Worm (Caenorhabditis elegans) whole organism, L3 larva: Measurements from ENCODE around the gene Y97E10AR.6.

Source experiments
- ceh-9 ChIP-seq: sonication (generic microtip); optimal IDR thresholded peaks from 2 replicates; lab custom pipeline; 2018; ENCODE audit warnings: missing biosample characterization, missing genetic modification characterization
- egl-27 ChIP-seq: sonication (generic microtip); optimal IDR thresholded peaks from 4 replicates; lab custom pipeline; 2017; ENCODE audit warnings: missing biosample characterization, missing genetic modification reagents, missing genetic modification characterization
- fkh-10 ChIP-seq: sonication (generic microtip); optimal IDR thresholded peaks from 2 replicates; lab custom pipeline; 2017; ENCODE audit warnings: missing biosample characterization, missing genetic modification reagents, missing genetic modification characterization
- jun-1 ChIP-seq: fragments of 150-350 bp; optimal IDR thresholded peaks from 2 replicates; lab custom pipeline; 2014; ENCODE audit warnings: missing biosample characterization, missing genetic modification reagents, missing genetic modification characterization
- nhr-77 ChIP-seq: fragments of 150-350 bp; optimal IDR thresholded peaks from 2 replicates; lab custom pipeline; 2014; ENCODE audit warnings: missing biosample characterization, missing genetic modification characterization
- pha-4 ChIP-seq: fragments of 150-350 bp; optimal IDR thresholded peaks from 2 replicates; lab custom pipeline; 2014; ENCODE audit warnings: missing biosample characterization, missing genetic modification reagents, missing genetic modification characterization
- snpc-4 ChIP-seq: fragments of 150-350 bp; optimal IDR thresholded peaks from 2 replicates; lab custom pipeline; 2014; ENCODE audit warnings: missing biosample characterization, missing genetic modification characterization
- tbx-2 ChIP-seq: sonication (generic microtip); optimal IDR thresholded peaks from 2 replicates; lab custom pipeline; 2016; ENCODE audit warnings: mild to moderate bottlenecking, missing genetic modification characterization, missing compliant biosample characterization
- unc-62 ChIP-seq: fragments of 150-350 bp; sonication (generic microtip); optimal IDR thresholded peaks from 4 replicates; lab custom pipeline; 2014; ENCODE audit warnings: missing biosample characterization, missing genetic modification reagents, missing genetic modification characterization
- zag-1 ChIP-seq: fragments of 150-350 bp; optimal IDR thresholded peaks from 2 replicates; lab custom pipeline; 2014; ENCODE audit warnings: missing biosample characterization, missing genetic modification characterization
- ztf-11 ChIP-seq: fragments of 150-350 bp; optimal IDR thresholded peaks from 2 replicates; lab custom pipeline; 2014; ENCODE audit warnings: missing biosample characterization, missing genetic modification characterization

DNA sequence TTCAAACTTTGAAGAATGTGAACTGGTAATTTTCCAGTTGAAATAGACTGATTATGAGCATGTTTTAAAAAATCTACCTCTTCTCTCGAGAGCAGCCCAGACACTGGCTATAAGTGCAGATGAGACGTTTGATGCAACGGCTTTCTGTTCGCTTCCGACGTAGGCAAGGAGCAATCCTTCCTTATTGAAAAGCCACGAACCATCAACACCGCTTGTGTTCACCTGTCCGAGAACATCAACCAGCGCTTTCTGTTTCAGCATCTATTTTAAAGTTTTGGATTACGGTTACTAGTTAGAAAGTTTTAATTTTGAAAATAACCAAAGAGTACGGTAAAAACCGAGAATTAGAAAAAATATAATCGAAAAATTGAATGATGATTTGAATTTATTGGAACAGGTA is 2.9 kb downstream of the Y97E10AR.6 start, which contains the start of gene lmtr-2:
- TF ChIP-seq snpc-4 (tag; lab: Kevin White, UChicago) (no peak), ztf-11 (no peak), fkh-10 (GFP tag; lab: Kevin White, UChicago) (no peak), nhr-77 (tag; lab: Kevin White, UChicago) (no peak), tbx-2 (tag; lab: Kevin White, UChicago) (no peak), egl-27 (tag; lab: Kevin White, UChicago) (no peak), jun-1 (tag; lab: Kevin White, UChicago) (no peak), ceh-9 (no peak), zag-1 (no peak), pha-4 (tag; lab: Kevin White, UChicago) (no peak), unc-62 (GFP tag; lab: Kevin White, UChicago) (no peak)
